Fruit fly (Drosophila melanogaster): ENCODE measurements around the gene Pdzd8.
A peak's percentile ranks its signal among the peaks of the same experiment; 100 is the strongest.

Gene Pdzd8

dm6 chrX:11894198-11894597, 36.5 kb downstream of the Pdzd8 start:
- TF ChIP-seq CG9948 (tag; optimal IDR thresholded peaks at IDR 0.05) (no peak), D1 (tag; optimal IDR thresholded peaks at IDR 0.05) (no peak), Pif1B (GFP tag; optimal IDR thresholded peaks at IDR 0.05) (no peak), Snoo (tag; optimal IDR thresholded peaks at IDR 0.05) (no peak), CG4496 (GFP tag; IDR thresholded peaks at IDR 0.05) (no peak), CG15710 (tag; optimal IDR thresholded peaks at IDR 0.05) (no peak), CG8301 (tag; optimal IDR thresholded peaks at IDR 0.05) (no peak), CG34367 (tag; optimal IDR thresholded peaks at IDR 0.05) (no peak), CG10348 (GFP tag; IDR thresholded peaks at IDR 0.05) (no peak), CG32121 (GFP tag; IDR thresholded peaks at IDR 0.05) (no peak), CG14655 (GFP tag; optimal IDR thresholded peaks at IDR 0.05) (no peak), CG13204 (GFP tag; optimal IDR thresholded peaks at IDR 0.05) (no peak), fd96Ca (GFP tag; IDR thresholded peaks at IDR 0.05) (no peak), rn (GFP tag; IDR thresholded peaks at IDR 0.05) (no peak), Pif1A (GFP tag; optimal IDR thresholded peaks at IDR 0.05) (no peak), CG17806 (tag; optimal IDR thresholded peaks at IDR 0.05) (no peak), CG8159 (tag; optimal IDR thresholded peaks at IDR 0.05) (no peak), Ets98B (GFP tag; IDR thresholded peaks at IDR 0.05) (no peak)

dm6 chrX:11893643-11894042, 37.0 kb downstream of the Pdzd8 start, which contains the start of gene wisp:
wisp (plus strand) TSS chrX:11893943.
- TF ChIP-seq Ets98B (GFP tag; IDR thresholded peaks at IDR 0.05): no peak
- TF ChIP-seq CG12605 (GFP tag; IDR thresholded peaks at IDR 0.05): no peak
- no peak for TF ChIP-seq CG8301 (tag; optimal IDR thresholded peaks at IDR 0.05)
- TF ChIP-seq D1 (tag; optimal IDR thresholded peaks at IDR 0.05): no peak
- no peak for TF ChIP-seq CG13204 (GFP tag; optimal IDR thresholded peaks at IDR 0.05)
- TF ChIP-seq CG9948 (tag; optimal IDR thresholded peaks at IDR 0.05): no peak
- no peak for TF ChIP-seq fd96Ca (GFP tag; IDR thresholded peaks at IDR 0.05)
- no peak for TF ChIP-seq CG4496 (GFP tag; IDR thresholded peaks at IDR 0.05)
- no peak for TF ChIP-seq CG14655 (GFP tag; optimal IDR thresholded peaks at IDR 0.05)
- no peak for TF ChIP-seq Snoo (tag; optimal IDR thresholded peaks at IDR 0.05)
- no peak for TF ChIP-seq CG15710 (tag; optimal IDR thresholded peaks at IDR 0.05)
- no peak for TF ChIP-seq EcR (GFP tag; optimal IDR thresholded peaks at IDR 0.05)
- TF ChIP-seq CG17806 (tag; optimal IDR thresholded peaks at IDR 0.05): no peak
- no peak for TF ChIP-seq CG10348 (GFP tag; IDR thresholded peaks at IDR 0.05)
- no peak for TF ChIP-seq CG32121 (GFP tag; IDR thresholded peaks at IDR 0.05)
- TF ChIP-seq rn (GFP tag; IDR thresholded peaks at IDR 0.05): no peak
- TF ChIP-seq Pif1B (GFP tag; optimal IDR thresholded peaks at IDR 0.05): no peak
- no peak for TF ChIP-seq gl (tag; optimal IDR thresholded peaks at IDR 0.05)
- TF ChIP-seq CG34367 (tag; optimal IDR thresholded peaks at IDR 0.05): no peak
- TF ChIP-seq CG8159 (tag; optimal IDR thresholded peaks at IDR 0.05): no peak

dm6 chrX:11891682-11892179, 38.9 kb downstream of the Pdzd8 start, which contains the start of gene sicily:
sicily (plus strand) TSS chrX:11891732.
- TF ChIP-seq CG10348 (GFP tag; IDR thresholded peaks at IDR 0.05) (no peak), CG17806 (tag; optimal IDR thresholded peaks at IDR 0.05) (no peak), CG8159 (tag; optimal IDR thresholded peaks at IDR 0.05) (no peak)

- TF ChIP-seq Ets98B (GFP tag; IDR thresholded peaks at IDR 0.05): no peak; the same call in 1 of the 2 replicates
- peak; percentile 22; the same call in 1 of the 2 replicates for TF ChIP-seq CG12605 (GFP tag; IDR thresholded peaks at IDR 0.05)
Measured at dm6 chrX:11888142-11888541, 42.5 kb downstream of the Pdzd8 start, which contains the start of gene CG1840. CG1840 (plus strand) TSS chrX:11888352.

- no peak for TF ChIP-seq EcR (GFP tag; optimal IDR thresholded peaks at IDR 0.05)
- TF ChIP-seq Snoo (tag; optimal IDR thresholded peaks at IDR 0.05): no peak
- TF ChIP-seq CG12605 (GFP tag; IDR thresholded peaks at IDR 0.05): no peak
- TF ChIP-seq rn (GFP tag; IDR thresholded peaks at IDR 0.05): no peak
- no peak for TF ChIP-seq CG8159 (tag; optimal IDR thresholded peaks at IDR 0.05)
- TF ChIP-seq CG8301 (tag; optimal IDR thresholded peaks at IDR 0.05): no peak
- no peak for TF ChIP-seq CG14655 (GFP tag; optimal IDR thresholded peaks at IDR 0.05)
- TF ChIP-seq CG34367 (tag; optimal IDR thresholded peaks at IDR 0.05): no peak
- no peak for TF ChIP-seq CG13204 (GFP tag; optimal IDR thresholded peaks at IDR 0.05)
- no peak for TF ChIP-seq CG9948 (tag; optimal IDR thresholded peaks at IDR 0.05)
- no peak for TF ChIP-seq CG4496 (GFP tag; IDR thresholded peaks at IDR 0.05)
- no peak for TF ChIP-seq gl (tag; optimal IDR thresholded peaks at IDR 0.05)
- TF ChIP-seq D1 (tag; optimal IDR thresholded peaks at IDR 0.05): no peak
- TF ChIP-seq Pif1B (GFP tag; optimal IDR thresholded peaks at IDR 0.05): no peak
- no peak for TF ChIP-seq CG32121 (GFP tag; IDR thresholded peaks at IDR 0.05)
Measured at dm6 chrX:11886976-11887375, 43.7 kb downstream of the Pdzd8 start, which contains the start of the genes CG10353 and SelG. CG10353 (minus strand) TSS chrX:11887162. SelG (plus strand) TSS chrX:11887284.

- TF ChIP-seq CG13204 (GFP tag; optimal IDR thresholded peaks at IDR 0.05): no peak
Measured at dm6 chrX:11885356-11885755, 45.3 kb downstream of the Pdzd8 start.

dm6 chrX:11884134-11884533, 46.5 kb downstream of the Pdzd8 start:
- no peak for TF ChIP-seq CG8301 (tag; optimal IDR thresholded peaks at IDR 0.05)
- TF ChIP-seq rn (GFP tag; IDR thresholded peaks at IDR 0.05): no peak
- TF ChIP-seq CG34367 (tag; optimal IDR thresholded peaks at IDR 0.05): no peak
- no peak for TF ChIP-seq CG17806 (tag; optimal IDR thresholded peaks at IDR 0.05)
- TF ChIP-seq Pif1B (GFP tag; optimal IDR thresholded peaks at IDR 0.05): no peak
- TF ChIP-seq EcR (GFP tag; optimal IDR thresholded peaks at IDR 0.05): no peak
- TF ChIP-seq CG9948 (tag; optimal IDR thresholded peaks at IDR 0.05): no peak
- TF ChIP-seq Pif1A (GFP tag; optimal IDR thresholded peaks at IDR 0.05): no peak
- TF ChIP-seq CG14655 (GFP tag; optimal IDR thresholded peaks at IDR 0.05): no peak
- no peak for TF ChIP-seq gl (tag; optimal IDR thresholded peaks at IDR 0.05)
- no peak for TF ChIP-seq D1 (tag; optimal IDR thresholded peaks at IDR 0.05)
- no peak for TF ChIP-seq Ets98B (GFP tag; IDR thresholded peaks at IDR 0.05)
- TF ChIP-seq CG32121 (GFP tag; IDR thresholded peaks at IDR 0.05): no peak
- no peak for TF ChIP-seq Snoo (tag; optimal IDR thresholded peaks at IDR 0.05)
